Fruit fly (Drosophila melanogaster) whole organism, pupa: ENCODE results near the gene bab1.

Experiments used
- CG12605 ChIP-seq: fragments of 200-800 bp; sonication (Bioruptor generic); IDR thresholded peaks from 2 replicates; pipeline ENCODE4 v1.3.6; 2022; ENCODE audit warnings: missing biosample characterization, missing genetic modification characterization
- CG13204 ChIP-seq: fragments of 200-800 bp; sonication (Bioruptor generic); optimal IDR thresholded peaks from 2 replicates; lab custom pipeline; 2018; ENCODE audit warnings: missing biosample characterization, mild to moderate bottlenecking, missing genetic modification characterization, moderate library complexity
- CG15710 ChIP-seq: fragments of 200-800 bp; sonication (Bioruptor generic); optimal IDR thresholded peaks from 2 replicates; lab custom pipeline; 2018; ENCODE audit warnings: missing biosample characterization, mild to moderate bottlenecking, missing genetic modification characterization, moderate library complexity
- CG34367 ChIP-seq: fragments of 200-800 bp; sonication (Bioruptor generic); optimal IDR thresholded peaks from 2 replicates; lab custom pipeline; 2018; ENCODE audit warnings: missing biosample characterization, mild to moderate bottlenecking, missing genetic modification characterization
- CG8301 ChIP-seq: fragments of 200-800 bp; sonication (Bioruptor generic); optimal IDR thresholded peaks from 2 replicates; lab custom pipeline; 2018; ENCODE audit warnings: missing biosample characterization, mild to moderate bottlenecking, missing genetic modification characterization
- D1 ChIP-seq: fragments of 200-800 bp; sonication (Bioruptor generic); optimal IDR thresholded peaks from 2 replicates; lab custom pipeline; 2018; ENCODE audit warnings: missing biosample characterization, mild to moderate bottlenecking, missing genetic modification characterization, moderate library complexity
- EcR ChIP-seq: fragments of 200-800 bp; sonication (Bioruptor generic); optimal IDR thresholded peaks from 3 replicates; lab custom pipeline; 2019; ENCODE audit warnings: missing biosample characterization, missing genetic modification characterization, mild to moderate bottlenecking, moderate library complexity, missing genetic modification reagents
- Pif1B ChIP-seq: fragments of 200-800 bp; sonication (Bioruptor generic); optimal IDR thresholded peaks from 3 replicates; lab custom pipeline; 2016; ENCODE audit warnings: missing biosample characterization, missing genetic modification characterization
- fd96Ca ChIP-seq: fragments of 200-800 bp; sonication (Bioruptor generic); IDR thresholded peaks from 3 replicates; pipeline ENCODE4 v1.3.6; 2022; ENCODE audit warnings: missing biosample characterization, missing genetic modification characterization

DNA sequence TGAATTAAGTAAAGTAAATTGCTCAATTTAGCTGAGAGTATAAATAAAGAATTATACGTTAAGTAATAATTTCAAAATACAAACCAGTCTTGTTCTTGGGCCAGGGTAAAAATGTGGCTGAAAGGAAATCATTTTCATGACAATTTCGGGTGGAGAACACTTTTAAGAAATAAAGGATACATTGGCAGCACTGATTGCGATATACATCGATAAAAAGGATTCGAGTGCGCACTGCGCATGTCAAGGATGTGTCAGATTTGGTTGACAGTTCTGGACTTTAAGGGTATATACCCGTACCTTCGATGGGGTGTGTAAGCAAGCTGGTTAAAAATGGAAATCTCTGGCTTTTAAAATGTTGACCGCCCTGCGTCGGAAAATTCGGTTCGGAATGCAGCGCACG, 107.2 kb downstream of the bab1 start, which contains the start of gene aln:
- TF ChIP-seq CG34367 (tag; lab: Kevin White, UChicago) (no peak), Pif1B (GFP tag; lab: Kevin White, UChicago) (no peak), CG13204 (GFP tag; lab: Kevin White, UChicago) (no peak), CG15710 (no peak), D1 (tag; lab: Kevin White, UChicago) (no peak), CG8301 (tag; lab: Kevin White, UChicago) (no peak), fd96Ca (GFP tag; lab: Robert Waterston, UW) (no peak), EcR (GFP tag; lab: Kevin White, UChicago) (no peak), CG12605 (no peak)
